Comparison of ENCODE assay signal across 1 fruit fly cellular context in the genomic region with DNA sequence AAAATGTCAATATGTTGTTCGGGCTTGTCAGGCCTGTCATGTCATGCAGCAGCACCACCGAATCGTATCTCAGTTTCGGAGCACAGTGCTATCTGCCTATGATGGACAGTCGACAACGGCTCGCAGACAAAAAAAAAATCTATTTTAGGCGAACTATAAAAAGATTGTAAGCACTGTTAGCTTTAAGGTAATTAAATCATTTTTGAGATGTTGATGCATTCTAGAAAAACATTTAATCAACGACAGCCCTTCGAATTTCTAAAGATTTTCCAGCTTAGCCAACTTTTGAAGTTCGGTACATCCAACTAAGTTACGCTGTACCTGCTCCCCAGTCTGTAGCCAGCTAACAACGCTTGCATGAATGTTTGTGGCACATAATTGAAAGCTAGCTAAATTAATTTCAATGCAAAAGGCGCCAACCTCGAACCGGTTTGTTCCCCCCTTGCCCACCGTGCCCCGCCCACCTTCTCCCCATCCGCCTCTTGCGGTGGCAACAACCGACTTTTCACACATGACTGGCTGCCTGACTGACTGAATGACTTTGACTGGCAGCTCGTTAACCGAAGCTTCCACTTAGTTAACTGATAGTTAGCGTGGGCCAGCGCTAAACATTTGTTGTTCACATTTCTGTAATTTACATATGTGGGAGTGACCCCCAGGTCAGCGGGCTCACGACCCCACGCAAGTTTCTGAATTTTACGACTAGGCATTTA.
TF ChIP-seq lines count a peak whose summit lies in the region.

No protein-coding gene starts in this region.

TF ChIP-seq in whole organism, embryonic, 481 proteins besides CTCF, POLR2A, EP300 and RAD21 (continued from another document):
- TF ChIP-seq CG16779 (GFP tag; IDR thresholded peaks at IDR 0.05; lab: Robert Waterston, UW) (no peak), Ssrp (tag; optimal IDR thresholded peaks at IDR 0.05; lab: Kevin White, UChicago) (peak; percentile 79), da (GFP tag; optimal IDR thresholded peaks at IDR 0.05; lab: Kevin White, UChicago) (no peak), CG13894 (tag; optimal IDR thresholded peaks at IDR 0.05; lab: Kevin White, UChicago) (no peak), HLH3B (GFP tag; IDR thresholded peaks at IDR 0.05; lab: Robert Waterston, UW) (peak; percentile 78), CG12104 (GFP tag; optimal IDR thresholded peaks at IDR 0.05; lab: Kevin White, UChicago) (peak; percentile 46), MESR4 (GFP tag; optimal IDR thresholded peaks at IDR 0.05; lab: Kevin White, UChicago) (no peak), ci (GFP tag; IDR thresholded peaks at IDR 0.05; lab: Robert Waterston, UW) (peak; percentile 68; the same call in 2 of the 3 replicates), Atf3 (GFP tag; optimal IDR thresholded peaks at IDR 0.05; lab: Kevin White, UChicago) (peak; percentile 35), ash1 (GFP tag; optimal IDR thresholded peaks at IDR 0.05; lab: Kevin White, UChicago) (no peak), crc (GFP tag; optimal IDR thresholded peaks at IDR 0.05; lab: Kevin White, UChicago) (no peak), CG12942 (GFP tag; optimal IDR thresholded peaks at IDR 0.05; lab: Kevin White, UChicago) (peak; percentile 47), CG6175 (GFP tag; IDR thresholded peaks at IDR 0.05; lab: Robert Waterston, UW) (peak; percentile 81; the same call in 2 of the 3 replicates), stc (GFP tag; IDR thresholded peaks at IDR 0.05; lab: Robert Waterston, UW) (0 out of 2 replicates have a peak, but pooled peaks have one; percentile 36), dan (GFP tag; IDR thresholded peaks at IDR 0.05; lab: Robert Waterston, UW) (no peak), ro (GFP tag; IDR thresholded peaks at IDR 0.05; lab: Robert Waterston, UW) (peak; percentile 58; the same call in 1 of the 2 replicates), dimm (GFP tag; IDR thresholded peaks at IDR 0.05; lab: Robert Waterston, UW) (peak; percentile 43; the same call in 1 of the 2 replicates)
